Fruit fly (Drosophila melanogaster) whole organism, pupa: Measurements from ENCODE around the gene Pgant2.

Experiments used
- CG10348 ChIP-seq: fragments of 200-800 bp; sonication (Bioruptor generic); IDR thresholded peaks from 2 replicates; pipeline ENCODE4 v1.3.6; 2022; ENCODE audit warnings: missing biosample characterization, missing genetic modification characterization
- CG12605 ChIP-seq: fragments of 200-800 bp; sonication (Bioruptor generic); IDR thresholded peaks from 2 replicates; pipeline ENCODE4 v1.3.6; 2022; ENCODE audit warnings: missing biosample characterization, missing genetic modification characterization
- CG13204 ChIP-seq: fragments of 200-800 bp; sonication (Bioruptor generic); optimal IDR thresholded peaks from 2 replicates; lab custom pipeline; 2018; ENCODE audit warnings: missing biosample characterization, mild to moderate bottlenecking, missing genetic modification characterization, moderate library complexity
- CG14655 ChIP-seq: fragments of 200-800 bp; sonication (Bioruptor generic); optimal IDR thresholded peaks from 3 replicates; lab custom pipeline; 2017; ENCODE audit warnings: mild to moderate bottlenecking, missing biosample characterization, missing genetic modification reagents, missing genetic modification characterization
- CG15710 ChIP-seq: fragments of 200-800 bp; sonication (Bioruptor generic); optimal IDR thresholded peaks from 2 replicates; lab custom pipeline; 2018; ENCODE audit warnings: missing biosample characterization, mild to moderate bottlenecking, missing genetic modification characterization, moderate library complexity
- CG17806 ChIP-seq: fragments of 200-800 bp; sonication (Bioruptor generic); optimal IDR thresholded peaks from 2 replicates; lab custom pipeline; 2018; ENCODE audit warnings: missing biosample characterization, mild to moderate bottlenecking, missing genetic modification characterization, moderate library complexity
- CG32121 ChIP-seq: fragments of 200-800 bp; sonication (Bioruptor generic); IDR thresholded peaks from 2 replicates; pipeline ENCODE4 v1.3.6; 2022; ENCODE audit warnings: missing biosample characterization, missing genetic modification characterization
- CG34367 ChIP-seq: fragments of 200-800 bp; sonication (Bioruptor generic); optimal IDR thresholded peaks from 2 replicates; lab custom pipeline; 2018; ENCODE audit warnings: missing biosample characterization, mild to moderate bottlenecking, missing genetic modification characterization
- CG4496 ChIP-seq: fragments of 200-800 bp; sonication (Bioruptor generic); IDR thresholded peaks from 3 replicates; pipeline ENCODE4 v1.3.6; 2022; ENCODE audit warnings: missing biosample characterization, missing genetic modification characterization
- CG8159 ChIP-seq: fragments of 200-800 bp; sonication (Bioruptor generic); optimal IDR thresholded peaks from 3 replicates; lab custom pipeline; 2018; ENCODE audit warnings: missing biosample characterization, mild to moderate bottlenecking, missing genetic modification characterization, moderate library complexity
- CG8301 ChIP-seq: fragments of 200-800 bp; sonication (Bioruptor generic); optimal IDR thresholded peaks from 2 replicates; lab custom pipeline; 2018; ENCODE audit warnings: missing biosample characterization, mild to moderate bottlenecking, missing genetic modification characterization
- CG9948 ChIP-seq: fragments of 200-800 bp; sonication (Bioruptor generic); optimal IDR thresholded peaks from 2 replicates; lab custom pipeline; 2018; ENCODE audit warnings: missing biosample characterization, mild to moderate bottlenecking, missing genetic modification characterization, moderate library complexity
- D1 ChIP-seq: fragments of 200-800 bp; sonication (Bioruptor generic); optimal IDR thresholded peaks from 2 replicates; lab custom pipeline; 2018; ENCODE audit warnings: missing biosample characterization, mild to moderate bottlenecking, missing genetic modification characterization, moderate library complexity
- EcR ChIP-seq: fragments of 200-800 bp; sonication (Bioruptor generic); optimal IDR thresholded peaks from 3 replicates; lab custom pipeline; 2019; ENCODE audit warnings: missing biosample characterization, missing genetic modification characterization, mild to moderate bottlenecking, moderate library complexity, missing genetic modification reagents
- Ets98B ChIP-seq: fragments of 200-800 bp; sonication (Bioruptor generic); IDR thresholded peaks from 2 replicates; pipeline ENCODE4 v1.3.6; 2022; ENCODE audit warnings: missing biosample characterization, missing genetic modification characterization
- Pif1A ChIP-seq: fragments of 200-800 bp; sonication (Bioruptor generic); optimal IDR thresholded peaks from 3 replicates; lab custom pipeline; 2016; ENCODE audit warnings: missing biosample characterization, missing genetic modification characterization
- Pif1B ChIP-seq: fragments of 200-800 bp; sonication (Bioruptor generic); optimal IDR thresholded peaks from 3 replicates; lab custom pipeline; 2016; ENCODE audit warnings: missing biosample characterization, missing genetic modification characterization
- Snoo ChIP-seq: fragments of 200-800 bp; sonication (Bioruptor generic); optimal IDR thresholded peaks from 3 replicates; lab custom pipeline; 2017; ENCODE audit warnings: missing biosample characterization, mild to moderate bottlenecking, missing genetic modification characterization, inconsistent platforms
- fd96Ca ChIP-seq: fragments of 200-800 bp; sonication (Bioruptor generic); IDR thresholded peaks from 3 replicates; pipeline ENCODE4 v1.3.6; 2022; ENCODE audit warnings: missing biosample characterization, missing genetic modification characterization
- gl ChIP-seq: fragments of 200-800 bp; sonication (Bioruptor generic); optimal IDR thresholded peaks from 2 replicates; lab custom pipeline; 2018; ENCODE audit warnings: missing biosample characterization, mild to moderate bottlenecking, missing genetic modification characterization
- rn ChIP-seq: fragments of 200-800 bp; sonication (Bioruptor generic); IDR thresholded peaks from 2 replicates; pipeline ENCODE4 v1.3.6; 2022; ENCODE audit warnings: missing biosample characterization, missing genetic modification characterization

The Pgant2 gene

DNA sequence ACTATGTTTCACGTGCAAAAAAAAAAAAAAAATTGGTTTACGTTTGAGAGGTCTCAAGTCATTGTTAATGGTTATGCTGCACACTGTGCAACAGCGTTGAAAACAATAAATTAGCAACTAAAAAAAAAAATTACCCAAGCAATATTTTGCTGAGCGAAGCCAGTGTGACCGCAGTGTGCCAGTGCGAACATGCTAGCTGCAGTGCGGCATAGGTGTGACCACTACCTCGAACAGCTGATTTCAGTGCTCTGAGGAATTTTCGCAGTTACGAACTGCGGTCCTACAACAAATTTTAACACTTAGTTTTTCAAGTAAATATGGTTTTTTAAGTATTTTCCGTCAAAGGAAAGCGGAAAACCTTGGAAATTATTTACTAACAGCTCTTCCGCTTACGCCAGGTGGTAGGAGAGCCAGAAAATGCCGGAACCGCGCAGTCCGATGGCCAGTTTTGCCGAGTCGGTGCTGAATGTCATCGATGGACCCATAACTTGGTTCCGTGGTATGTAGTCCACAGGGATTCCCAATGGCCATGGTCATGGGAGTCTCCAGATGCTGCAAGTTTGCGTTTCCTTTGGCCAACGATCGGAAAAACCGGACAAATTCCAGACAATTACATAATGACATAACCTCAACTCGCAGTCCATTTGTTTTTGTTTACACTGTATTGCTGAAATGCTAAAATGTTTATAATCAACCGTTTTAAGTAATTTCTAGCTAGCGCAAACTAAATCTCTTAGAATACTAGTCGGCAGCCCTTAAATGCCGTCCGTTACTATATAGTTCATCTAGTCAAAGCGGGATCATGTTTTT, 39.6 kb upstream of the Pgant2 start, which contains the start of the genes msl-2 and ND-PDSW:
msl-2 (minus strand) TSS at position 195 of the 810 bp plus-strand sequence.
ND-PDSW (plus strand) TSS at position 240 of the 810 bp plus-strand sequence.
- TF ChIP-seq CG15710 = no peak
- no peak for TF ChIP-seq gl (tag; lab: Kevin White, UChicago)
- TF ChIP-seq Pif1A (GFP tag; lab: Kevin White, UChicago) = no peak
- TF ChIP-seq D1 (tag; lab: Kevin White, UChicago) = no peak
- TF ChIP-seq CG34367 (tag; lab: Kevin White, UChicago) = no peak
- no peak for TF ChIP-seq CG9948 (tag; lab: Kevin White, UChicago)
- TF ChIP-seq Ets98B (GFP tag; lab: Robert Waterston, UW) = no peak
- TF ChIP-seq CG10348 = no peak
- no peak for TF ChIP-seq CG4496 (GFP tag; lab: Robert Waterston, UW)
- TF ChIP-seq CG17806 = no peak
- TF ChIP-seq CG12605 (GFP tag; lab: Robert Waterston, UW) = no peak
- no peak for TF ChIP-seq EcR (GFP tag; lab: Kevin White, UChicago)
- TF ChIP-seq CG13204 = no peak
- no peak for TF ChIP-seq Pif1B (GFP tag; lab: Kevin White, UChicago)
- no peak for TF ChIP-seq Snoo
- no peak for TF ChIP-seq CG8159 (tag; lab: Kevin White, UChicago)
- no peak for TF ChIP-seq CG14655 (GFP tag; lab: Kevin White, UChicago)
- no peak for TF ChIP-seq CG8301 (tag; lab: Kevin White, UChicago)
- no peak for TF ChIP-seq fd96Ca (GFP tag; lab: Robert Waterston, UW)

DNA sequence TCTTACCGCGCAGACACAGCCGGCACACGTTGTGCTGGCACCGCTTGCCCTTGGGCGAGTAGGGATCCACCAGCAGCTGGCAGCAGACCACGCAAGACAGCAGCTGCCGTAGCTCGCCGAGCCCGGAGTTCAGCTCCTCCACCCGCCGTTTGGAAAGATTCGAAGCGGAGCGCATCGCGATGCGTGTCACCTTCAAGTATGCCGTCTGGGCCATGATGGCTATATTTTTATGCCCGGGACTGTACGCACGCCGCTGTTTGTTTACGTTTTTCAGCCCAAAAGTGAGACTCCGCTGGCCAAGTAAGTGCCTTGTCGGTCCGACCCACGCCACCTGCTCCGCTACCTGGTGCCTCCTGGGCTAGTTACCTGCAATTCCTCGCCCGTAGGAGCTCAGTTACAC, 38.9 kb upstream of the Pgant2 start:
- TF ChIP-seq CG14655 (GFP tag; lab: Kevin White, UChicago) (no peak), D1 (tag; lab: Kevin White, UChicago) (no peak), fd96Ca (GFP tag; lab: Robert Waterston, UW) (peak; percentile 56; the same call in 1 of the 3 replicates), CG13204 (no peak), CG34367 (tag; lab: Kevin White, UChicago) (no peak), CG9948 (tag; lab: Kevin White, UChicago) (no peak), CG15710 (no peak), gl (tag; lab: Kevin White, UChicago) (no peak)

DNA sequence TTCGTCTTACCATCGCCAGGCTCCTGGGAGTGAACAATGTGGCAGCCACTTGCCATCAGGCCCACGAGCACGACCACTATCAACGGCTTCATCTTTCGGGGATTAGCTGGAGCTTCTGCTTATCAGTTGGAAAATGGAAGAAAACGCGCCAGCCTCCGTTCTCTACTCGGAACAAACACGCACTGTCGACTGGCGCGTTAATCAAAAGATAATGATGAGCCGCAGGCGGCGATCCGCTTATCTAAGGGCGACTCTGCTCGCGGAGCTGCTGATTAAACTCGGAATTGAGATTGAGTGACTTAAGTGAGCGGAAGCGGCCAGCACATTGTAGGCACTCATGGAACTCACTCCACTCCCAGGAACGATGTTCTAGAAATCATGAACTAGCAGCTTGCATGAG, 35.2 kb upstream of the Pgant2 start, which contains the start of gene CG3246:
CG3246 (minus strand) TSS at position 193 of the 400 bp plus-strand sequence.
- TF ChIP-seq CG15710 (no peak), CG32121 (no peak), CG14655 (GFP tag; lab: Kevin White, UChicago) (no peak), CG12605 (GFP tag; lab: Robert Waterston, UW) (no peak), CG10348 (no peak), CG9948 (tag; lab: Kevin White, UChicago) (no peak), CG4496 (GFP tag; lab: Robert Waterston, UW) (no peak), fd96Ca (GFP tag; lab: Robert Waterston, UW) (no peak), Ets98B (GFP tag; lab: Robert Waterston, UW) (no peak), CG13204 (no peak), EcR (GFP tag; lab: Kevin White, UChicago) (no peak), rn (GFP tag; lab: Robert Waterston, UW) (no peak), Pif1B (GFP tag; lab: Kevin White, UChicago) (no peak), CG8159 (tag; lab: Kevin White, UChicago) (no peak), Pif1A (GFP tag; lab: Kevin White, UChicago) (no peak), Snoo (no peak), CG8301 (tag; lab: Kevin White, UChicago) (no peak), gl (tag; lab: Kevin White, UChicago) (no peak), D1 (tag; lab: Kevin White, UChicago) (no peak)

DNA sequence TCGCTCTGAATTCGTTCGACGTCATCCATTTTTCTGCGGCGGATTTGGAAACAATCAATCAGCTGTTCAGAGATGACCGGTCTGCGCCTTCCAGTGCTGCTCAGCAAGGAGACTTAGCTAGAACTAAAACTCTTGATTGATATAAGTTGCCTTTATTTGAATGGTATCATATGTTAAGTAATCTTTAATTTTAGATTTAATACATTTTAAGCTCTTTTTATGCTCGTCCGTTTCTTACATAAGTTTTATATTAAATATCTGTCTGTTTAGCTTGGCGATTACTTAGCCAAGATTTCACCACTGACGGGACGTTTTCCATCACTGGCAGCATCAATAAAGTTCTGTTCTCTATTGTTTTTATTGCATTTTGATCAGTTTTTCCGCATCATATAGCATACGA, 30.5 kb upstream of the Pgant2 start, which contains the start of the genes Cog3 and Sec5:
Cog3 (minus strand) TSS at position 58 of the 400 bp plus-strand sequence.
Sec5 (plus strand) TSS at position 296 of the 400 bp plus-strand sequence.
- TF ChIP-seq fd96Ca (GFP tag; lab: Robert Waterston, UW) (peak; percentile 59; the same call in 2 of the 3 replicates), Snoo (peak; percentile 59), CG13204 (no peak), CG4496 (GFP tag; lab: Robert Waterston, UW) (peak; percentile 55; the same call in 2 of the 3 replicates), CG8159 (tag; lab: Kevin White, UChicago) (no peak), CG32121 (peak; percentile 63), CG15710 (peak; percentile 73), CG17806 (peak; percentile 48), CG9948 (tag; lab: Kevin White, UChicago) (peak; percentile 47), rn (GFP tag; lab: Robert Waterston, UW) (no peak)

DNA sequence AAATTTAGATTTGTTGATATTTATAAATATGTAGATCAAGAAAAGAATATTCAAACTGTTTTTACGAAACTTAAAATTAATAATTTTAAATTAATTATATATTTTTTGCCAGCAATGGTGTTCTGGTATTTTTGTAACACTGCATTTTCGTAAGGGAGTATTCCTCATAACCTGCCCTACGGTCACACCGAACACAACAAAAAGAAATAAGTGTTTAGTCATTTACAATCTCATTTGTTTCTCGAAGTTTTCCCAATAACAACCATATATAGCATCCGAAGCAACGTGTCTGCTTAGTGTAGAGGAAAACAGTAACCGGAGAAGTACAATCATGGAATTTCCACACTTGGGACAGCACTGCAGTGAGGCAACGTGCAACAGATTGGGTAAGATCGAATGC, 25.8 kb upstream of the Pgant2 start, which contains the start of gene CG12795:
CG12795 (plus strand) TSS at position 181 of the 400 bp plus-strand sequence.
- TF ChIP-seq D1 (tag; lab: Kevin White, UChicago) = no peak
- no peak for TF ChIP-seq CG8301 (tag; lab: Kevin White, UChicago)
- no peak for TF ChIP-seq CG32121
- TF ChIP-seq CG9948 (tag; lab: Kevin White, UChicago) = no peak
- TF ChIP-seq CG8159 (tag; lab: Kevin White, UChicago) = no peak
- no peak for TF ChIP-seq EcR (GFP tag; lab: Kevin White, UChicago)
- no peak for TF ChIP-seq CG10348
- no peak for TF ChIP-seq CG13204
- no peak for TF ChIP-seq gl (tag; lab: Kevin White, UChicago)
- no peak for TF ChIP-seq Ets98B (GFP tag; lab: Robert Waterston, UW)
- TF ChIP-seq CG4496 (GFP tag; lab: Robert Waterston, UW) = no peak
- no peak for TF ChIP-seq CG15710
